Fruit fly (Drosophila melanogaster) whole organism, embryonic: ENCODE data around the gene Sqor.

Experiments used
- Blimp-1 ChIP-seq: fragments of 200-800 bp; sonication (Bioruptor generic); optimal IDR thresholded peaks from 3 replicates; lab custom pipeline; 2018; ENCODE audit warnings: missing biosample characterization, missing genetic modification characterization, mild to moderate bottlenecking, moderate library complexity, missing genetic modification reagents
- CG10209 ChIP-seq: fragments of 200-800 bp; sonication (Bioruptor generic); optimal IDR thresholded peaks from 3 replicates; lab custom pipeline; 2017; ENCODE audit warnings: missing biosample characterization, mild to moderate bottlenecking, missing genetic modification characterization, missing genetic modification reagents
- CG10979 ChIP-seq: fragments of 200-800 bp; sonication (Bioruptor generic); optimal IDR thresholded peaks from 2 replicates; lab custom pipeline; 2018; ENCODE audit warnings: missing biosample characterization, mild to moderate bottlenecking, missing genetic modification characterization, moderate library complexity
- CG11247 ChIP-seq: fragments of 200-800 bp; sonication (Bioruptor generic); IDR thresholded peaks from 2 replicates; pipeline ENCODE4 v1.3.6; 2022; ENCODE audit warnings: missing biosample characterization, missing genetic modification characterization
- CG11504 ChIP-seq: fragments of 200-800 bp; sonication (Bioruptor generic); optimal IDR thresholded peaks from 3 replicates; lab custom pipeline; 2019; ENCODE audit warnings: missing biosample characterization, mild to moderate bottlenecking, missing genetic modification characterization, moderate library complexity
- CG13424 ChIP-seq: fragments of 200-800 bp; sonication (Bioruptor generic); optimal IDR thresholded peaks from 2 replicates; lab custom pipeline; 2019; ENCODE audit warnings: missing biosample characterization, mild to moderate bottlenecking, missing genetic modification characterization, moderate library complexity
- CG14710 ChIP-seq: fragments of 200-800 bp; sonication (Bioruptor generic); optimal IDR thresholded peaks from 3 replicates; lab custom pipeline; 2019; ENCODE audit warnings: missing biosample characterization, mild to moderate bottlenecking, missing genetic modification characterization, moderate library complexity
- CG15269 ChIP-seq: fragments of 200-800 bp; sonication (Bioruptor generic); optimal IDR thresholded peaks from 2 replicates; lab custom pipeline; 2018; ENCODE audit warnings: missing biosample characterization, mild to moderate bottlenecking, missing genetic modification characterization, moderate library complexity
- CG17361 ChIP-seq: fragments of 200-800 bp; sonication (Bioruptor generic); IDR thresholded peaks from 3 replicates; pipeline ENCODE4 v1.3.6; 2022; ENCODE audit warnings: missing biosample characterization, missing genetic modification characterization
- CG18011 ChIP-seq: fragments of 200-800 bp; sonication (Bioruptor generic); optimal IDR thresholded peaks from 2 replicates; lab custom pipeline; 2017; ENCODE audit warnings: missing biosample characterization, missing genetic modification characterization, mild to moderate bottlenecking, moderate library complexity, missing genotype
- CG18262 ChIP-seq: fragments of 200-800 bp; optimal IDR thresholded peaks from 3 replicates; lab custom pipeline; 2019; ENCODE audit warnings: missing biosample characterization, mild to moderate bottlenecking, missing genetic modification characterization, moderate library complexity
- CG18599 ChIP-seq: fragments of 200-800 bp; sonication (Bioruptor generic); optimal IDR thresholded peaks from 3 replicates; lab custom pipeline; 2017; ENCODE audit warnings: missing biosample characterization, missing genetic modification characterization, mild to moderate bottlenecking, moderate library complexity, missing genetic modification reagents
- CG2712 ChIP-seq: fragments of 200-800 bp; optimal IDR thresholded peaks from 3 replicates; lab custom pipeline; 2019; ENCODE audit warnings: missing biosample characterization, mild to moderate bottlenecking, missing genetic modification characterization, moderate library complexity
- CG30020 ChIP-seq: fragments of 200-800 bp; optimal IDR thresholded peaks from 2 replicates; lab custom pipeline; 2019; ENCODE audit warnings: missing biosample characterization, mild to moderate bottlenecking, missing genetic modification characterization, moderate library complexity
- CG30403 ChIP-seq: fragments of 200-800 bp; sonication (Bioruptor generic); optimal IDR thresholded peaks from 3 replicates; lab custom pipeline; 2016; ENCODE audit warnings: missing biosample characterization, missing genetic modification characterization
- CG31441 ChIP-seq: fragments of 200-800 bp; sonication (Bioruptor generic); IDR thresholded peaks from 2 replicates; pipeline ENCODE4 v1.3.6; 2022; ENCODE audit warnings: missing biosample characterization, missing genetic modification characterization
- CG3281 ChIP-seq: fragments of 200-800 bp; sonication (Bioruptor generic); optimal IDR thresholded peaks from 3 replicates; lab custom pipeline; 2017; ENCODE audit warnings: missing biosample characterization, mild to moderate bottlenecking, missing genetic modification characterization
- CG6791 ChIP-seq: fragments of 200-800 bp; sonication (Bioruptor generic); IDR thresholded peaks from 3 replicates; pipeline ENCODE4 v1.3.6; 2022; ENCODE audit warnings: missing biosample characterization, missing genetic modification characterization; ENCODE audit not compliant: partially characterized antibody
- CG7556 ChIP-seq: fragments of 200-800 bp; sonication (Bioruptor generic); optimal IDR thresholded peaks from 2 replicates; lab custom pipeline; 2017; ENCODE audit warnings: missing biosample characterization, mild to moderate bottlenecking, missing genetic modification characterization
- CG7839 ChIP-seq: fragments of 200-800 bp; sonication (Bioruptor generic); optimal IDR thresholded peaks from 3 replicates; lab custom pipeline; 2018; ENCODE audit warnings: missing biosample characterization, mild to moderate bottlenecking, missing genetic modification characterization, moderate library complexity
- CG8924 ChIP-seq: fragments of 200-800 bp; optimal IDR thresholded peaks from 3 replicates; lab custom pipeline; 2019; ENCODE audit warnings: missing biosample characterization, mild to moderate bottlenecking, missing genetic modification characterization, moderate library complexity
- CG9437 ChIP-seq: fragments of 200-800 bp; sonication (Bioruptor generic); optimal IDR thresholded peaks from 2 replicates; lab custom pipeline; 2018; ENCODE audit warnings: missing biosample characterization, mild to moderate bottlenecking, missing genetic modification characterization
- CG9727 ChIP-seq: fragments of 200-800 bp; sonication (Bioruptor generic); optimal IDR thresholded peaks from 3 replicates; lab custom pipeline; 2017; ENCODE audit warnings: missing biosample characterization, mild to moderate bottlenecking, missing genetic modification characterization
- CG9817 ChIP-seq: fragments of 200-800 bp; sonication (Bioruptor generic); optimal IDR thresholded peaks from 2 replicates; lab custom pipeline; 2018; ENCODE audit warnings: missing biosample characterization, mild to moderate bottlenecking, missing genetic modification characterization, moderate library complexity
- CoRest ChIP-seq: fragments of 200-800 bp; sonication (Bioruptor generic); optimal IDR thresholded peaks from 3 replicates; lab custom pipeline; 2018; ENCODE audit warnings: missing biosample characterization, mild to moderate bottlenecking, missing genetic modification characterization, moderate library complexity
- D19B ChIP-seq: fragments of 200-800 bp; sonication (Bioruptor generic); optimal IDR thresholded peaks from 2 replicates; lab custom pipeline; 2017; ENCODE audit warnings: missing biosample characterization, mild to moderate bottlenecking, missing genetic modification characterization
- Dfd ChIP-seq, 2 experiments: fragments of >200 bp; optimal IDR thresholded peaks; 2 replicates each; lab custom pipeline; 2017; ENCODE audit warnings: missing biosample characterization in 2 of 2, missing genetic modification characterization in 2 of 2
- Ets65A ChIP-seq: fragments of 200-800 bp; sonication (Bioruptor generic); peaks from one replicate; lab custom pipeline; 2016; ENCODE audit warnings: missing biosample characterization, missing genetic modification characterization
- HmgZ ChIP-seq: fragments of 200-800 bp; sonication (Bioruptor generic); optimal IDR thresholded peaks from 2 replicates; lab custom pipeline; 2018; ENCODE audit warnings: missing biosample characterization, mild to moderate bottlenecking, missing genetic modification characterization
- Hr51 ChIP-seq, 2 experiments: fragments of 200-800 bp; sonication (Bioruptor generic); optimal IDR thresholded peaks; 2 replicates in 1 of 2; 3 replicates in 1 of 2; lab custom pipeline; 2016 to 2018; ENCODE audit warnings: missing biosample characterization in 2 of 2, missing genetic modification characterization in 2 of 2, mild to moderate bottlenecking in 1 of 2, moderate library complexity in 1 of 2
- Hr78 ChIP-seq, 2 experiments: fragments of 200-800 bp in 1 of 2; fragments of >200 bp in 1 of 2; sonication (Bioruptor generic) in 1 of 2; optimal IDR thresholded peaks; 2 replicates each; lab custom pipeline; 2017 to 2019; ENCODE audit warnings: missing biosample characterization in 2 of 2, missing genetic modification characterization in 2 of 2, mild to moderate bottlenecking in 1 of 2, moderate library complexity in 1 of 2
- Kr ChIP-seq: fragments of 200-800 bp; sonication (Bioruptor generic); optimal IDR thresholded peaks from 2 replicates; lab custom pipeline; 2017; ENCODE audit warnings: missing biosample characterization, mild to moderate bottlenecking, missing genetic modification characterization
- Med ChIP-seq: fragments of 200-800 bp; sonication (Bioruptor generic); peaks from one replicate; lab custom pipeline; 2016; ENCODE audit warnings: missing biosample characterization, missing genetic modification characterization, mild to moderate bottlenecking, inconsistent platforms, moderate library complexity
- PHDP ChIP-seq: fragments of 200-800 bp; sonication (Bioruptor generic); optimal IDR thresholded peaks from 3 replicates; lab custom pipeline; 2018; ENCODE audit warnings: missing biosample characterization, mild to moderate bottlenecking, missing genetic modification characterization, moderate library complexity
- ac ChIP-seq: fragments of 200-800 bp; sonication (Bioruptor generic); optimal IDR thresholded peaks from 3 replicates; lab custom pipeline; 2017; ENCODE audit warnings: missing biosample characterization, mild to moderate bottlenecking, missing genetic modification characterization
- br ChIP-seq: fragments of >200 bp; optimal IDR thresholded peaks from 2 replicates; lab custom pipeline; 2017
- cg ChIP-seq: fragments of 200-800 bp; sonication (Bioruptor generic); optimal IDR thresholded peaks from 3 replicates; lab custom pipeline; 2019; ENCODE audit warnings: missing biosample characterization, mild to moderate bottlenecking, missing genetic modification characterization, moderate library complexity
- dmrt11E ChIP-seq: fragments of 200-800 bp; sonication (Bioruptor generic); optimal IDR thresholded peaks from 3 replicates; lab custom pipeline; 2018; ENCODE audit warnings: missing biosample characterization, mild to moderate bottlenecking, missing genetic modification characterization, moderate library complexity
- dpn ChIP-seq, 2 experiments: fragments of 200-800 bp; sonication (Bioruptor generic); optimal IDR thresholded peaks; 3 replicates each; lab custom pipeline; 2016; ENCODE audit warnings: missing biosample characterization in 2 of 2, missing genetic modification characterization in 2 of 2
- eve ChIP-seq, 2 experiments: fragments of >200 bp; optimal IDR thresholded peaks; 2 replicates each; lab custom pipeline; 2017; ENCODE audit warnings: missing biosample characterization in 2 of 2, missing genetic modification characterization in 2 of 2
- gem ChIP-seq: fragments of 200-800 bp; sonication (Bioruptor generic); optimal IDR thresholded peaks from 2 replicates; lab custom pipeline; 2019; ENCODE audit warnings: missing biosample characterization, mild to moderate bottlenecking, missing genetic modification characterization, moderate library complexity
- grau ChIP-seq: fragments of 200-800 bp; optimal IDR thresholded peaks from 3 replicates; lab custom pipeline; 2019; ENCODE audit warnings: missing biosample characterization, mild to moderate bottlenecking, missing genetic modification characterization, moderate library complexity
- lola ChIP-seq, 3 experiments: fragments of >200 bp in 2 of 3; fragments of 200-800 bp in 1 of 3; sonication (Bioruptor generic) in 1 of 3; optimal IDR thresholded peaks; 2 replicates each; lab custom pipeline; 2017 to 2019; ENCODE audit warnings: missing biosample characterization in 3 of 3, missing genetic modification characterization in 3 of 3, mild to moderate bottlenecking in 1 of 3, moderate library complexity in 1 of 3
- nmo ChIP-seq: fragments of 200-800 bp; sonication (Bioruptor generic); optimal IDR thresholded peaks from 2 replicates; lab custom pipeline; 2018; ENCODE audit warnings: missing biosample characterization, mild to moderate bottlenecking, missing genetic modification characterization, moderate library complexity
- org-1 ChIP-seq: fragments of 200-800 bp; sonication (Bioruptor generic); optimal IDR thresholded peaks from 2 replicates; lab custom pipeline; 2017; ENCODE audit warnings: missing biosample characterization, missing genetic modification characterization
- row ChIP-seq: fragments of 200-800 bp; sonication (Bioruptor generic); IDR thresholded peaks from 3 replicates; pipeline ENCODE4 v1.3.6; 2022; ENCODE audit warnings: missing biosample characterization, missing genetic modification characterization
- sug ChIP-seq: fragments of 200-800 bp; optimal IDR thresholded peaks from 2 replicates; lab custom pipeline; 2019; ENCODE audit warnings: missing biosample characterization, mild to moderate bottlenecking, missing genetic modification characterization, moderate library complexity
- unpg ChIP-seq: fragments of 200-800 bp; sonication (Bioruptor generic); optimal IDR thresholded peaks from 3 replicates; lab custom pipeline; 2018; ENCODE audit warnings: missing biosample characterization, mild to moderate bottlenecking, missing genetic modification characterization, moderate library complexity

Sqor gene

DNA sequence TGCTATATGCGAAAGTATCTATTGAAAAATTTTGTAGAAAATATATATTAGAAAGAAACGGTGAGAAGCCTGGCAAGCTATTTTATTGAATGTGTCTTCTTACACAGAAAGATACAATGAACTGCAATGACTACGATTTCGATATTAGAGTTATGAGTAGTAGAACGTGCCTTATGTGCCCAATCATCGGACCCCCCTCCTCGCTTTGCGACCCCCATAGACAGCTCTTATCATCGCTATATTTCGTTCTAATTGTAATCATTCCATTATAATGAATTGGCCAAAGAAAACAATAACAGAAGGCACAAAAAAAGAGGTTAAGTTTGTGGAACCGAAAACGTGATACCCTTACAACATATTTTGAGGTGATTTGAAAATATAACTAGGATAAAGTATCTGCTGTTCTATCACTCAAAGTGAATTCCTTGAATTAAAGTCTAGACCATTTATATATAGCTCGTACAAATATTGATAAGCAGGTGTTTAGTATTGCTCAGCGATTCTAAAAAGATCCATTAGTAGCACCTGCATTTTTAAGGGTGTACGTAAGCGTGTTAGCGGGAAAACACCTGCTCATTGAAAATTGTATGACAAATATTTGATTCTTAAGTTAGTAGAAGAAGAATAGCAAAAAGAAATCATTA is 7.1 kb upstream of the Sqor start:
- TF ChIP-seq Med (GFP tag; lab: Kevin White, UChicago), result peak; percentile 73
- TF ChIP-seq CG14710 (tag; lab: Kevin White, UChicago), result peak; percentile 10
- peak; percentile 5 for TF ChIP-seq CG18599 (GFP tag; lab: Kevin White, UChicago)
- TF ChIP-seq lola (GFP tag; optimal IDR thresholded peaks at IDR 0.05; lab: Kevin White, UChicago), result peak in 1 of 3 experiments; percentile 47
- no peak for TF ChIP-seq HmgZ (tag; lab: Kevin White, UChicago)
- no peak for TF ChIP-seq CG6791 (GFP tag; lab: Robert Waterston, UW)
- no peak for TF ChIP-seq Kr (GFP tag; lab: Kevin White, UChicago)
- peak; percentile 30; the same call in 1 of the 2 replicates for TF ChIP-seq CG31441 (GFP tag; lab: Robert Waterston, UW)
- TF ChIP-seq br (lab: Kevin White, UChicago), result no peak
- peak; percentile 2 for TF ChIP-seq org-1 (GFP tag; lab: Kevin White, UChicago)
- TF ChIP-seq CG18262, result peak; percentile 53
- TF ChIP-seq ac (GFP tag; lab: Kevin White, UChicago), result peak; percentile 50
- TF ChIP-seq dmrt11E (tag; lab: Kevin White, UChicago), result peak; percentile 36
- peak; percentile 12 for TF ChIP-seq CG9817 (tag; lab: Kevin White, UChicago)
- TF ChIP-seq CG8924 (tag; lab: Kevin White, UChicago), result peak; percentile 19
- TF ChIP-seq CG10979, result peak; percentile 31
- TF ChIP-seq CG13424 (tag; lab: Kevin White, UChicago), result peak; percentile 24
- TF ChIP-seq eve (GFP tag; optimal IDR thresholded peaks at IDR 0.05; lab: Kevin White, UChicago), result peak in 1 of 2 experiments; percentile 5
- TF ChIP-seq PHDP, result peak; percentile 22
- TF ChIP-seq CG9437, result peak; percentile 24
- TF ChIP-seq CG17361 (GFP tag; lab: Robert Waterston, UW), result peak; percentile 57; the same call in 2 of the 3 replicates
- no peak for TF ChIP-seq Hr78 (GFP tag; optimal IDR thresholded peaks at IDR 0.05; lab: Kevin White, UChicago)
- TF ChIP-seq unpg, result peak; percentile 21
- no peak for TF ChIP-seq CG18011 (GFP tag; lab: Kevin White, UChicago)
- peak; percentile 31 for TF ChIP-seq CoRest (tag; lab: Kevin White, UChicago)
- TF ChIP-seq Dfd (GFP tag; optimal IDR thresholded peaks at IDR 0.05; lab: Kevin White, UChicago), result no peak
- TF ChIP-seq CG2712 (tag; lab: Kevin White, UChicago), result peak; percentile 9
- TF ChIP-seq dpn (GFP tag; optimal IDR thresholded peaks at IDR 0.05; lab: Kevin White, UChicago), result peak in 1 of 2 experiments; percentile 16
- TF ChIP-seq CG7556, result peak; percentile 55
- TF ChIP-seq CG9727, result peak; percentile 33
- peak; percentile 59 for TF ChIP-seq gem
- TF ChIP-seq CG30403 (GFP tag; lab: Kevin White, UChicago), result peak; percentile 45
- TF ChIP-seq cg (GFP tag; lab: Kevin White, UChicago), result no peak
- peak; percentile 48 for TF ChIP-seq CG3281 (GFP tag; lab: Kevin White, UChicago)
- TF ChIP-seq CG30020 (tag; lab: Kevin White, UChicago), result no peak
- peak; percentile 1 for TF ChIP-seq Blimp-1 (GFP tag; lab: Kevin White, UChicago)
- TF ChIP-seq CG7839 (tag; lab: Kevin White, UChicago), result peak; percentile 48
- TF ChIP-seq sug (tag; lab: Kevin White, UChicago), result peak; percentile 91
- peak; percentile 30 for TF ChIP-seq grau
- no peak for TF ChIP-seq Ets65A (GFP tag; lab: Kevin White, UChicago)
- TF ChIP-seq row (GFP tag; lab: Robert Waterston, UW), result peak; percentile 55
- TF ChIP-seq CG11247 (GFP tag; lab: Robert Waterston, UW), result no peak
- peak; percentile 9 for TF ChIP-seq CG15269 (tag; lab: Kevin White, UChicago)
- TF ChIP-seq CG10209, result peak; percentile 21
- TF ChIP-seq CG11504 (tag; lab: Kevin White, UChicago), result peak; percentile 53
- TF ChIP-seq Hr51 (GFP tag; optimal IDR thresholded peaks at IDR 0.05; lab: Kevin White, UChicago), result peak in 1 of 2 experiments; percentile 14
- TF ChIP-seq D19B (GFP tag; lab: Kevin White, UChicago), result peak; percentile 12
- TF ChIP-seq nmo (GFP tag; lab: Kevin White, UChicago), result peak; percentile 56
